Worm (Caenorhabditis elegans) whole organism, young adult: Measurements from ENCODE around the gene T13C2.7.

ENCODE experiments used
- B0019.2 ChIP-seq: fragments of 200-800 bp; sonication (Bioruptor generic); conservative IDR thresholded peaks from 2 replicates; pipeline ENCODE4 v1.3.6; 2022; ENCODE audit warnings: missing genetic modification reagents, missing genetic modification characterization, missing compliant biosample characterization
- F55B11.4 ChIP-seq: sonication (generic microtip); optimal IDR thresholded peaks from 2 replicates; lab custom pipeline; 2016; ENCODE audit warnings: missing compliant biosample characterization, missing genetic modification characterization, borderline replicate concordance; ENCODE audit not compliant: insufficient read depth
- K12H6.12 ChIP-seq: fragments of 200-800 bp; sonication (Bioruptor generic); optimal IDR thresholded peaks from 2 replicates; lab custom pipeline; 2018; ENCODE audit warnings: mild to moderate bottlenecking, missing genetic modification characterization, missing compliant biosample characterization
- ZK185.1 ChIP-seq: sonication (generic microtip); optimal IDR thresholded peaks from 2 replicates; lab custom pipeline; 2016; ENCODE audit warnings: mild to moderate bottlenecking, missing genetic modification characterization, missing compliant biosample characterization; ENCODE audit not compliant: poor library complexity, severe bottlenecking
- aptf-3 ChIP-seq: fragments of 200-800 bp; sonication (Bioruptor generic); IDR thresholded peaks from 2 replicates; pipeline ENCODE4 v1.3.6; 2022; ENCODE audit warnings: missing genetic modification characterization, missing compliant biosample characterization
- attf-5 ChIP-seq: fragments of 200-800 bp; sonication (Bioruptor generic); optimal IDR thresholded peaks from 2 replicates; lab custom pipeline; 2018; ENCODE audit warnings: mild to moderate bottlenecking, missing genetic modification characterization, missing compliant biosample characterization
- bed-1 ChIP-seq: fragments of 200-800 bp; sonication (Bioruptor generic); IDR thresholded peaks from 2 replicates; pipeline ENCODE4 v1.3.6; 2022; ENCODE audit warnings: missing genetic modification reagents, missing genetic modification characterization, missing compliant biosample characterization
- cebp-1 ChIP-seq, 2 experiments: fragments of 200-800 bp in 1 of 2; sonication (Bioruptor generic) in 1 of 2; sonication (generic microtip) in 1 of 2; IDR thresholded peaks in 1 of 2; optimal IDR thresholded peaks in 1 of 2; 2 replicates each; pipeline versions ENCODE4 v1.3.6 to Lab custom; 2017 to 2022; ENCODE audit warnings: missing compliant biosample characterization in 2 of 2, missing genetic modification characterization in 2 of 2, mild to moderate bottlenecking in 1 of 2, missing genetic modification reagents in 1 of 2, moderate library complexity in 1 of 2
- cebp-2 ChIP-seq: fragments of 200-800 bp; sonication (Bioruptor generic); IDR thresholded peaks from 2 replicates; pipeline ENCODE4 v1.3.6; 2022; ENCODE audit warnings: missing genetic modification characterization, missing compliant biosample characterization
- ceh-91 ChIP-seq: fragments of 200-800 bp; sonication (Bioruptor generic); IDR thresholded peaks from 2 replicates; pipeline ENCODE4 v1.3.6; 2022; ENCODE audit warnings: missing genetic modification reagents, missing genetic modification characterization, missing compliant biosample characterization
- chd-7 ChIP-seq: sonication (generic microtip); optimal IDR thresholded peaks from 2 replicates; lab custom pipeline; 2016; ENCODE audit warnings: mild to moderate bottlenecking, missing genetic modification characterization, moderate library complexity, missing compliant biosample characterization
- dox-1 ChIP-seq: fragments of 200-800 bp; sonication (Bioruptor generic); IDR thresholded peaks from 2 replicates; pipeline ENCODE4 v1.3.6; 2022; ENCODE audit warnings: missing genetic modification reagents, missing genetic modification characterization, missing compliant biosample characterization
- efl-1 ChIP-seq: fragments of 150-350 bp; optimal IDR thresholded peaks from 2 replicates; lab custom pipeline; 2014; ENCODE audit warnings: missing biosample characterization, missing genetic modification reagents, missing genetic modification characterization
- him-1 ChIP-seq: sonication (generic microtip); optimal IDR thresholded peaks from 2 replicates; lab custom pipeline; 2016; ENCODE audit warnings: missing genotype, missing genetic modification reagents, missing genetic modification characterization, missing compliant biosample characterization
- hlh-26 ChIP-seq: fragments of 200-800 bp; sonication (Bioruptor generic); conservative IDR thresholded peaks from 2 replicates; pipeline ENCODE4 v1.3.6; 2022; ENCODE audit warnings: missing genetic modification reagents, missing genetic modification characterization, missing compliant biosample characterization
- hmg-1.2 ChIP-seq: fragments of 200-800 bp; sonication (Bioruptor generic); IDR thresholded peaks from 2 replicates; pipeline ENCODE4 v1.3.6; 2022; ENCODE audit warnings: missing genetic modification reagents, missing genetic modification characterization, missing compliant biosample characterization
- hmg-20 ChIP-seq: fragments of 200-800 bp; sonication (Bioruptor generic); IDR thresholded peaks from 2 replicates; pipeline ENCODE4 v1.3.6; 2022; ENCODE audit warnings: missing genetic modification reagents, missing genetic modification characterization, missing compliant biosample characterization
- hrde-1 ChIP-seq: sonication (generic microtip); optimal IDR thresholded peaks from 2 replicates; lab custom pipeline; 2016; ENCODE audit warnings: missing genetic modification characterization, mild to moderate bottlenecking, missing compliant biosample characterization, moderate library complexity, missing genotype, missing genetic modification reagents, borderline replicate concordance
- hsf-1 ChIP-seq: fragments of 200-800 bp; sonication (Bioruptor generic); IDR thresholded peaks from 2 replicates; pipeline ENCODE4 v1.3.6; 2022; ENCODE audit warnings: missing genetic modification reagents, missing genetic modification characterization, missing compliant biosample characterization
- let-526 ChIP-seq: fragments of 200-800 bp; sonication (Bioruptor generic); IDR thresholded peaks from 2 replicates; pipeline ENCODE4 v1.3.6; 2022; ENCODE audit warnings: missing genetic modification reagents, missing genetic modification characterization, missing compliant biosample characterization
- lin-26 ChIP-seq: fragments of 200-800 bp; sonication (Bioruptor generic); IDR thresholded peaks from 2 replicates; pipeline ENCODE4 v1.3.6; 2022; ENCODE audit warnings: missing genetic modification reagents, missing genetic modification characterization, missing compliant biosample characterization
- lin-35 ChIP-seq, 3 experiments: fragments of 150-350 bp in 2 of 3; sonication (generic microtip) in 1 of 3; optimal IDR thresholded peaks; 2 replicates each; lab custom pipeline; 2014 to 2018; ENCODE audit warnings: missing biosample characterization in 3 of 3, missing genetic modification characterization in 3 of 3, missing genetic modification reagents in 3 of 3
- lin-54 ChIP-seq: fragments of 200-800 bp; sonication (Bioruptor generic); optimal IDR thresholded peaks from 2 replicates; lab custom pipeline; 2018; ENCODE audit warnings: mild to moderate bottlenecking, missing genetic modification characterization, missing compliant biosample characterization
- lir-1 ChIP-seq: fragments of 200-800 bp; sonication (Bioruptor generic); conservative IDR thresholded peaks from 2 replicates; pipeline ENCODE4 v1.3.6; 2022; ENCODE audit warnings: missing genetic modification reagents, missing genetic modification characterization, missing compliant biosample characterization
- lsl-1 ChIP-seq: fragments of 200-800 bp; sonication (Bioruptor generic); optimal IDR thresholded peaks from 2 replicates; lab custom pipeline; 2018; ENCODE audit warnings: mild to moderate bottlenecking, missing genetic modification characterization, moderate library complexity, missing compliant biosample characterization
- lsy-27 ChIP-seq: sonication (generic microtip); optimal IDR thresholded peaks from 2 replicates; lab custom pipeline; 2017; ENCODE audit warnings: missing genetic modification characterization, mild to moderate bottlenecking, missing compliant biosample characterization, antibody characterized with exemption, missing genotype, borderline replicate concordance; ENCODE audit not compliant: insufficient read depth
- madf-6 ChIP-seq: fragments of 200-800 bp; sonication (Bioruptor generic); IDR thresholded peaks from 2 replicates; pipeline ENCODE4 v1.3.6; 2022; ENCODE audit warnings: missing genetic modification reagents, missing genetic modification characterization, missing compliant biosample characterization
- madf-8 ChIP-seq: fragments of 200-800 bp; sonication (Bioruptor generic); conservative IDR thresholded peaks from 2 replicates; pipeline ENCODE4 v1.3.6; 2022; ENCODE audit warnings: missing genetic modification reagents, missing genetic modification characterization, missing compliant biosample characterization
- nfyb-1 ChIP-seq: fragments of 200-800 bp; sonication (Bioruptor generic); IDR thresholded peaks from 2 replicates; pipeline ENCODE4 v1.3.6; 2022; ENCODE audit warnings: missing genetic modification reagents, missing genetic modification characterization, missing compliant biosample characterization
- nhr-120 ChIP-seq: fragments of 200-800 bp; sonication (Bioruptor generic); IDR thresholded peaks from 2 replicates; pipeline ENCODE4 v1.3.6; 2022; ENCODE audit warnings: missing genetic modification characterization, missing compliant biosample characterization
- nhr-80 ChIP-seq: sonication (generic microtip); optimal IDR thresholded peaks from 2 replicates; lab custom pipeline; 2016; ENCODE audit warnings: missing genetic modification characterization, missing compliant biosample characterization
- rec-8 ChIP-seq, 2 experiments: sonication (generic microtip); optimal IDR thresholded peaks; 2 replicates each; lab custom pipeline; 2016; ENCODE audit warnings: mild to moderate bottlenecking in 2 of 2, missing genetic modification characterization in 2 of 2, missing genetic modification reagents in 2 of 2, missing genotype in 2 of 2, missing biosample characterization in 1 of 2, missing compliant biosample characterization in 1 of 2, moderate library complexity in 1 of 2
- snpc-1.3 ChIP-seq: sonication (generic microtip); optimal IDR thresholded peaks from 2 replicates; lab custom pipeline; 2017; ENCODE audit warnings: missing genetic modification characterization, mild to moderate bottlenecking, missing compliant biosample characterization, antibody characterized with exemption, moderate library complexity, missing genotype, missing genetic modification reagents; ENCODE audit not compliant: insufficient read depth
- somi-1 ChIP-seq: fragments of 200-800 bp; sonication (Bioruptor generic); optimal IDR thresholded peaks from 2 replicates; lab custom pipeline; 2018; ENCODE audit warnings: mild to moderate bottlenecking, missing genetic modification characterization, missing compliant biosample characterization
- sptf-2 ChIP-seq: fragments of 200-800 bp; sonication (Bioruptor generic); optimal IDR thresholded peaks from 2 replicates; lab custom pipeline; 2018; ENCODE audit warnings: mild to moderate bottlenecking, missing genetic modification characterization, missing compliant biosample characterization
- tlf-1 ChIP-seq: fragments of 200-800 bp; sonication (Bioruptor generic); optimal IDR thresholded peaks from 2 replicates; lab custom pipeline; 2018; ENCODE audit warnings: mild to moderate bottlenecking, missing genetic modification characterization, missing compliant biosample characterization
- unc-130 ChIP-seq: sonication (generic microtip); optimal IDR thresholded peaks from 2 replicates; lab custom pipeline; 2016; ENCODE audit warnings: missing genetic modification reagents, missing genetic modification characterization, missing compliant biosample characterization
- xnd-1 ChIP-seq: sonication (generic microtip); optimal IDR thresholded peaks from 2 replicates; lab custom pipeline; 2016; ENCODE audit warnings: missing genotype, missing genetic modification reagents, missing genetic modification characterization, missing compliant biosample characterization
- zim-3 ChIP-seq: sonication (generic microtip); optimal IDR thresholded peaks from 2 replicates; lab custom pipeline; 2017; ENCODE audit warnings: mild to moderate bottlenecking, missing genetic modification characterization, moderate library complexity, missing compliant biosample characterization
- ztf-18 ChIP-seq: sonication (generic microtip); optimal IDR thresholded peaks from 2 replicates; lab custom pipeline; 2016; ENCODE audit warnings: missing genotype, mild to moderate bottlenecking, missing genetic modification characterization, missing compliant biosample characterization
- ztf-26 ChIP-seq: sonication (generic microtip); optimal IDR thresholded peaks from 2 replicates; lab custom pipeline; 2017; ENCODE audit warnings: missing genetic modification characterization, missing compliant biosample characterization

Gene T13C2.7

ce11 chrII:6781231-6781630, 2.0 kb downstream of the T13C2.7 start:
- no peak for TF ChIP-seq cebp-1 (GFP tag; IDR thresholded peaks at IDR 0.05; lab: Robert Waterston, UW)
- peak; percentile 9 for TF ChIP-seq cebp-1 (tag; optimal IDR thresholded peaks at IDR 0.05; lab: Kevin White, UChicago)
- no peak for TF ChIP-seq unc-130 (GFP tag; lab: Kevin White, UChicago)
- TF ChIP-seq nhr-80 (tag; lab: Kevin White, UChicago) = peak; percentile 44
- no peak for TF ChIP-seq hlh-26 (GFP tag; lab: Robert Waterston, UW)
- TF ChIP-seq hsf-1 = peak; percentile 48; the same call in 1 of the 2 replicates
- TF ChIP-seq, all 124 proteins: peak for 3

- TF ChIP-seq sptf-2 (no peak), xnd-1 (tag; lab: Kevin White, UChicago) (peak; percentile 73), efl-1 (peak; percentile 48), him-1 (tag; lab: Kevin White, UChicago) (no peak), cebp-1 (GFP tag; IDR thresholded peaks at IDR 0.05; lab: Robert Waterston, UW) (no peak), cebp-1 (tag; optimal IDR thresholded peaks at IDR 0.05; lab: Kevin White, UChicago) (no peak), ceh-91 (GFP tag; lab: Robert Waterston, UW) (0 out of 2 replicates have a peak, but pooled peaks have one; percentile 35), attf-5 (GFP tag; lab: Kevin White, UChicago) (no peak), madf-6 (peak; percentile 91), madf-8 (GFP tag; lab: Robert Waterston, UW) (peak; percentile 85), snpc-1.3 (tag; lab: Kevin White, UChicago) (peak; percentile 37), lsl-1 (GFP tag; lab: Kevin White, UChicago) (peak; percentile 81)
Measured at ce11 chrII:6781983-6782382, 2.8 kb downstream of the T13C2.7 start.

ce11 chrII:6782738-6783163, 3.5 kb downstream of the T13C2.7 start:
- TF ChIP-seq lsy-27 (tag; lab: Kevin White, UChicago) (no peak), dox-1 (peak; percentile 55; the same call in 1 of the 2 replicates), lin-54 (GFP tag; lab: Kevin White, UChicago) (no peak), nfyb-1 (GFP tag; lab: Robert Waterston, UW) (peak; percentile 82), F55B11.4 (tag; lab: Kevin White, UChicago) (no peak), ztf-18 (peak; percentile 39), hmg-1.2 (peak; percentile 45), let-526 (GFP tag; lab: Robert Waterston, UW) (no peak), lin-26 (GFP tag; lab: Robert Waterston, UW) (0 out of 2 replicates have a peak, but pooled peaks have one; percentile 44), aptf-3 (no peak), snpc-1.3 (tag; lab: Kevin White, UChicago) (no peak), K12H6.12 (tag; lab: Kevin White, UChicago) (peak; percentile 91), hmg-20 (GFP tag; lab: Robert Waterston, UW) (no peak), bed-1 (GFP tag; lab: Robert Waterston, UW) (no peak), rec-8 (tag; optimal IDR thresholded peaks at IDR 0.05; lab: Kevin White, UChicago) (no peak), cebp-2 (GFP tag; lab: Robert Waterston, UW) (0 out of 2 replicates have a peak, but pooled peaks have one; percentile 15), zim-3 (no peak), nhr-120 (GFP tag; lab: Robert Waterston, UW) (no peak), chd-7 (no peak), lin-35 (GFP tag; optimal IDR thresholded peaks at IDR 0.05; lab: Kevin White, UChicago) (peak in 1 of 3 experiments; percentile 41), somi-1 (GFP tag; lab: Kevin White, UChicago) (peak; percentile 52), hrde-1 (tag; lab: Kevin White, UChicago) (no peak), ztf-26 (no peak), lir-1 (GFP tag; lab: Robert Waterston, UW) (no peak), unc-130 (GFP tag; lab: Kevin White, UChicago) (no peak), nhr-80 (tag; lab: Kevin White, UChicago) (peak; percentile 58), ceh-91 (GFP tag; lab: Robert Waterston, UW) (no peak), cebp-1 (GFP tag; IDR thresholded peaks at IDR 0.05; lab: Robert Waterston, UW) (peak; percentile 98), cebp-1 (tag; optimal IDR thresholded peaks at IDR 0.05; lab: Kevin White, UChicago) (peak; percentile 99), lsl-1 (GFP tag; lab: Kevin White, UChicago) (no peak), attf-5 (GFP tag; lab: Kevin White, UChicago) (peak; percentile 92), ZK185.1 (tag; lab: Kevin White, UChicago) (no peak), B0019.2 (GFP tag; lab: Robert Waterston, UW) (no peak), tlf-1 (peak; percentile 42)
